Worm (Caenorhabditis elegans): ENCODE data around the gene srh-276.

DNA sequence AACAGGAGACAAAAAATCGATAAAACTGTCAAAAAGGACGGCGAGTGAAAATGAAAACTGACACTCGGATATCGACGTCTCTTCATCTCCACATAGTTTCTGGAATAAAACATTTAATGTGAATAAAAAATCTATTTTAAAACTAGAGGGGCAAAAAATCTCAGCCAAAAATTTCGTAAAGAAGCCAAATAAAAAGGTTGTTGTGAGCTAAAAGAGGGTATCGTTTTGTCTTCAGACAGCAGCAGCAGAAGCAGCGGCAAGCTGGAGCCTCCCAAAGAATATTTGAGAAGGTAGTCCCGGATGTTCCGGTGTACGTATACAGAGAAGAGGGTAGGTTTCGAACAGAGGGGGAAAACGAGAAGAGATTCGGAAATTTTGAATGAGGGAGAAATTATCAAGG, 7.2 kb upstream of the srh-276 start, which contains the start of gene lgc-31:
- TF ChIP-seq nhr-76 (tag; optimal IDR thresholded peaks at IDR 0.05) (no peak), unc-62 (GFP tag; optimal IDR thresholded peaks at IDR 0.05) (no peak), lin-32 (GFP tag; optimal IDR thresholded peaks at IDR 0.05) (no peak), nhr-28 (tag; optimal IDR thresholded peaks at IDR 0.05) (no peak), pha-4 (tag; optimal IDR thresholded peaks at IDR 0.05) (no peak), nhr-237 (tag; optimal IDR thresholded peaks at IDR 0.05) (no peak), ztf-11 (tag; optimal IDR thresholded peaks at IDR 0.05) (no peak), unc-39 (tag; optimal IDR thresholded peaks at IDR 0.05) (no peak), tbx-8 (GFP tag; optimal IDR thresholded peaks at IDR 0.05) (no peak), nhr-12 (tag; optimal IDR thresholded peaks at IDR 0.05) (no peak), mab-5 (tag; optimal IDR thresholded peaks at IDR 0.05) (no peak), blmp-1 (tag; optimal IDR thresholded peaks at IDR 0.05) (no peak), hlh-1 (tag; optimal IDR thresholded peaks at IDR 0.05) (no peak)
